Fruit fly (Drosophila melanogaster): Measurements from ENCODE around the gene CG31624.

Gene CG31624

DNA sequence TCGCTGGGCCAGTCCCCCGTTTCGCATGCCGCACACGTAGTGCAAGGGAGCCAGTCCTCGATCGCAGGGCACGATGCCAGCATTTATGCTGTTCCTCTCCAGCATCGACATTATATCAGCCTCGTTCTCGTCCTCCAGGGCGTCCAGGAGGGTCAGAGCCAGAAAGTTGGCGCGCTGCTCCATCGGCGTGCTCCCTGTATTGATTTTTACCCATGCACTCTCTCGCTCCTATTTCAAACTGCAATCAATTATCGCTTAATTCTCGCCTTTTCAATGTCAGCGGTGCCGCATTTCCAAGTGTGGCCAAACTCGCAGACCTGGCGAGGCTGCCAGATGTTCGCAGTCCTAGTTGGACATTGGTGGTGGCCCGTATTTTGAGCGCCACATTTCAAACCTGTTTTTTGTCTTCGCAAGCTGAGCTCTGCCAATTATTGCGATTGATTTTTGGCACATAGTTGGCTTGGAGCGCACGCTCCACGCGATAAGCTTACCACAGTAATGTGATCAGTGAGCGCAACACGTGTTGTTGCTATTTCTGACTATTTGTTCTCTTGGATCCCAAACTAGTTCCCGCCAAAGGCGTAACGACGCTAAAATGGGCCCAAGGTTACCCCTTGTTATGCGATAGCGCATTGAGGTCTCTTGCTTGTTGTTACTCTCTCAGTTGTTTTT lies 18.2 kb upstream of the CG31624 start, which contains the start of gene CG8679 (continued):
- TF ChIP-seq tgo (GFP tag; IDR thresholded peaks at IDR 0.05) (no peak; the same call in 2 of the 3 replicates), CG18011 (GFP tag; optimal IDR thresholded peaks at IDR 0.05) (no peak), oc (tag; optimal IDR thresholded peaks at IDR 0.05) (no peak), esg (GFP tag; conservative IDR thresholded peaks at IDR 0.05) (no peak), CG14965 (GFP tag; optimal IDR thresholded peaks at IDR 0.05; ENCODE audit: borderline replicate concordance) (no peak), HLH3B (GFP tag; IDR thresholded peaks at IDR 0.05) (no peak), Rfx (GFP tag; IDR thresholded peaks at IDR 0.05) (no peak), CG1233 (GFP tag; optimal IDR thresholded peaks at IDR 0.05) (no peak), Spps (tag; optimal IDR thresholded peaks at IDR 0.05) (no peak), CG6254 (GFP tag; optimal IDR thresholded peaks at IDR 0.05) (no peak), pan (optimal IDR thresholded peaks at IDR 0.05) (no peak), pan (GFP tag; optimal IDR thresholded peaks at IDR 0.05 in 1 of 2, IDR thresholded peaks at IDR 0.05 in 1 of 2) (no peak), prd (optimal IDR thresholded peaks at IDR 0.05) (no peak), prd (GFP tag; IDR thresholded peaks at IDR 0.05) (0 out of 3 replicates have a peak, but pooled peaks have one; percentile 24), Camta (GFP tag; optimal IDR thresholded peaks at IDR 0.05) (no peak), phol (tag; optimal IDR thresholded peaks at IDR 0.05) (peak; percentile 47), CG2199 (GFP tag; IDR thresholded peaks at IDR 0.05) (no peak), CG8765 (GFP tag; IDR thresholded peaks at IDR 0.05) (no peak), CG10462 (GFP tag; optimal IDR thresholded peaks at IDR 0.05) (no peak), CG30403 (GFP tag; optimal IDR thresholded peaks at IDR 0.05) (no peak), YL-1 (GFP tag; optimal IDR thresholded peaks at IDR 0.05) (no peak), dati (GFP tag; IDR thresholded peaks at IDR 0.05) (no peak), Lhr (GFP tag; optimal IDR thresholded peaks at IDR 0.05) (peak; percentile 78), CG12071 (GFP tag; optimal IDR thresholded peaks at IDR 0.05) (no peak), Jarid2 (GFP tag; optimal IDR thresholded peaks at IDR 0.05) (no peak), CG4360 (GFP tag; IDR thresholded peaks at IDR 0.05) (0 out of 2 replicates have a peak, but pooled peaks have one; percentile 26), CG10543 (GFP tag; optimal IDR thresholded peaks at IDR 0.05) (peak; percentile 55), CG6654 (GFP tag; optimal IDR thresholded peaks at IDR 0.05) (no peak), CkIIα-i1 (GFP tag; IDR thresholded peaks at IDR 0.05) (no peak), CG5245 (GFP tag; optimal IDR thresholded peaks at IDR 0.05) (no peak), Dp (GFP tag; optimal IDR thresholded peaks at IDR 0.05) (peak; percentile 95), zf30C (GFP tag; optimal IDR thresholded peaks at IDR 0.05) (no peak), CG7357 (GFP tag; IDR thresholded peaks at IDR 0.05) (no peak), rib (GFP tag; IDR thresholded peaks at IDR 0.05) (peak; percentile 95), Sox102F (GFP tag; optimal IDR thresholded peaks at IDR 0.05) (no peak), amos (GFP tag; IDR thresholded peaks at IDR 0.05; ENCODE audit: partially characterized antibody) (peak; percentile 49; the same call in 1 of the 2 replicates), Sry-β (GFP tag; optimal IDR thresholded peaks at IDR 0.05) (peak; percentile 63), ap (GFP tag; IDR thresholded peaks at IDR 0.05) (no peak), kah (GFP tag; optimal IDR thresholded peaks at IDR 0.05) (no peak), Fer2 (tag; optimal IDR thresholded peaks at IDR 0.05) (no peak), fd64A (GFP tag; optimal IDR thresholded peaks at IDR 0.05) (no peak), eyg (GFP tag; optimal IDR thresholded peaks at IDR 0.05) (no peak), maf-S (GFP tag; optimal IDR thresholded peaks at IDR 0.05) (no peak), hth (optimal IDR thresholded peaks at IDR 0.05) (no peak), ab (GFP tag; optimal IDR thresholded peaks at IDR 0.05) (no peak), toy (GFP tag; IDR thresholded peaks at IDR 0.05) (no peak), Dbx (GFP tag; IDR thresholded peaks at IDR 0.05) (no peak), NfI (GFP tag; optimal IDR thresholded peaks at IDR 0.05) (no peak), sug (tag; optimal IDR thresholded peaks at IDR 0.05) (peak; percentile 78), CG7839 (tag; optimal IDR thresholded peaks at IDR 0.05) (no peak), pb (GFP tag; optimal IDR thresholded peaks at IDR 0.05) (no peak)
